Worm (Caenorhabditis elegans) whole organism, late embryonic: ENCODE data around the gene C05D12.2.

Experiments
- ceh-48 ChIP-seq: sonication (generic microtip); optimal IDR thresholded peaks from 2 replicates; lab custom pipeline; 2016; ENCODE audit warnings: missing genetic modification characterization, inconsistent platforms, missing compliant biosample characterization
- fax-1 ChIP-seq: sonication (generic microtip); optimal IDR thresholded peaks from 2 replicates; lab custom pipeline; 2016; ENCODE audit warnings: missing genotype, missing genetic modification characterization, missing compliant biosample characterization
- fkh-10 ChIP-seq: fragments of 150-350 bp; optimal IDR thresholded peaks from 2 replicates; lab custom pipeline; 2014; ENCODE audit warnings: missing biosample characterization, missing genetic modification reagents, missing genetic modification characterization
- hlh-13 ChIP-seq: fragments of 200-800 bp; sonication (Bioruptor generic); optimal IDR thresholded peaks from 2 replicates; lab custom pipeline; 2018; ENCODE audit warnings: mild to moderate bottlenecking, missing genetic modification characterization, missing compliant biosample characterization

DNA sequence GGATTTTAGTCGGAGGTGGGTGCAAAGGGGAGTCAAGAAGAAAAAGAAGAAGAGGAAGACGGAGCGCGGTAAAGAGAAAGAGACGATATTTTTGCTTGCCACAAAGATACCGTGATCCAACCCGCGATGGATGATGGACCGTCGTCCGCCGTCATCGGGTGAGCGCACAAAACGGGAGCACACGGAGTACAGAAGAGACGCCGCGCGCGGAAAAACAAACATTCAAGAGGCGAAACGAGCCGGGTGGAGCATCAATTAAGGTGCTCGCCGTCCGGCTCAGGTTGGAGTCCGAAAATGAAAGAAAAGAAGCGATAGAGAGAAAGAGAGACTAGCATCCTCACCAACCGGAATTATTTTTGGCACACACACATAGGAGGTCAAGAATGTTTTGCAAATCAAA lies 24.3 kb upstream of the C05D12.2 start:
- TF ChIP-seq hlh-13 (no peak), ceh-48 (tag; lab: Kevin White, UChicago) (no peak), fkh-10 (GFP tag; lab: Kevin White, UChicago) (no peak), fax-1 (tag; lab: Kevin White, UChicago) (no peak)
